Fruit fly (Drosophila melanogaster) whole organism: Measurements from ENCODE around the gene CG31109.

Experiments
- CG8478 ChIP-seq: fragments of >200 bp; optimal IDR thresholded peaks from 2 replicates; lab custom pipeline; 2018; ENCODE audit warnings: inconsistent platforms
- Dll ChIP-seq: fragments of >200 bp; optimal IDR thresholded peaks from 2 replicates; lab custom pipeline; 2017
- EcR ChIP-seq, 2 experiments: fragments of >200 bp; optimal IDR thresholded peaks; 2 replicates each; lab custom pipeline; 2017; ENCODE audit warnings: missing biosample characterization in 2 of 2, missing genetic modification characterization in 2 of 2, missing genetic modification reagents in 2 of 2
- pan ChIP-seq: fragments of >200 bp; optimal IDR thresholded peaks from 2 replicates; lab custom pipeline; 2017
- psq ChIP-seq: fragments of >200 bp; optimal IDR thresholded peaks from 2 replicates; lab custom pipeline; 2017
- usp ChIP-seq: fragments of >200 bp; optimal IDR thresholded peaks from 2 replicates; lab custom pipeline; 2017; ENCODE audit warnings: missing biosample characterization, missing genetic modification characterization, mixed read lengths

Gene CG31109

dm6 chr3R:25046023-25046422 is 8.4 kb downstream of the CG31109 start, which contains the start of gene CG11786:
Gene CG11786 (plus strand): TSS chr3R:25046323.
- TF ChIP-seq EcR (GFP tag; optimal IDR thresholded peaks at IDR 0.05; lab: Kevin White, UChicago) = no peak
- TF ChIP-seq pan = no peak
- TF ChIP-seq Dll = no peak

DNA sequence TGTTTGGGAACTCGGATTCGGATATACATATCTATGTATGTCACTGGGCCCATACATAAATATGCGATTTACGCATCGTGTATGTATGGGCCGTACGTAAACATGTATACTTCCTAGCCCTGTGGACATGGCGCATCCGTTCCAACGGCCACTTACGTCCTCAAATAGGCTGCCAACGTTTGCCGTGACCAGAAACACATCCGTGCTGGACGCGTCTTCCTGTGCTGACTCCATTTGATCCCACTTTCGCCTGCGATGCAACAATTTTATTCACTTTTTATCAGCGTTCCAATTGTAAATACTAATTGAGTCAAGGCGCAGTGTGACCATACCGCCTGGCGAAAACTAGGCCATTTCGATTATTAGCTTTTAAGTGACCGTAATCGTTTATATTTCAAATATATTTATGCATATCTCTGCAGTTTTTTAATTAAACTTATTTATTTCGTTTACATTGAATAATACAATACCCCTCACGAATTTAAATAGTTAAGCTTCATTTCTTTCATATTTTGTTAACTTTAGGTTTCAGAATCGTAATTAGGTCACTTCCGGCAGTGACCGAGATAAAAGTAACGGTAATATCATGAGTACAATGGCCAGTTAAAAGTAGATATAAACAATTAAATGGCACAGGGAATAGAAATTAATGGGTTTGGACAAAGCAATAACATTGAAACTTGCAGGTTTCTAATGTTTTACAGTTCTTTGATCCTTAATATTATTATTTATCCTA is 9.5 kb downstream of the CG31109 start, which contains the start of gene 5PtaseI:
Gene 5PtaseI, minus strand, starts transcription at position 336 of the 736 bp plus-strand sequence.
- TF ChIP-seq Dll (no peak), CG8478 (lab: Kevin White, UChicago) (no peak), EcR (GFP tag; optimal IDR thresholded peaks at IDR 0.05; lab: Kevin White, UChicago) (no peak), usp (GFP tag; lab: Kevin White, UChicago) (no peak), psq (no peak), pan (no peak)

- TF ChIP-seq CG8478 (lab: Kevin White, UChicago) (no peak), usp (GFP tag; lab: Kevin White, UChicago) (no peak), pan (no peak), EcR (GFP tag; optimal IDR thresholded peaks at IDR 0.05; lab: Kevin White, UChicago) (no peak), Dll (no peak), psq (no peak)
Observed at dm6 chr3R:25039028-25039476, 15.4 kb downstream of the CG31109 start, which contains the start of the genes Ythdf and bai. Gene Ythdf (minus strand): TSS chr3R:25039249. Gene bai (plus strand): TSS chr3R:25039374.

dm6 chr3R:25036644-25037043 is 17.8 kb downstream of the CG31109 start, which contains the start of gene CG31115:
Gene CG31115 (plus strand): TSS chr3R:25036944.
- TF ChIP-seq CG8478 (lab: Kevin White, UChicago) (no peak), psq (no peak), EcR (GFP tag; optimal IDR thresholded peaks at IDR 0.05; lab: Kevin White, UChicago) (no peak), Dll (no peak), pan (no peak), usp (GFP tag; lab: Kevin White, UChicago) (no peak)

DNA sequence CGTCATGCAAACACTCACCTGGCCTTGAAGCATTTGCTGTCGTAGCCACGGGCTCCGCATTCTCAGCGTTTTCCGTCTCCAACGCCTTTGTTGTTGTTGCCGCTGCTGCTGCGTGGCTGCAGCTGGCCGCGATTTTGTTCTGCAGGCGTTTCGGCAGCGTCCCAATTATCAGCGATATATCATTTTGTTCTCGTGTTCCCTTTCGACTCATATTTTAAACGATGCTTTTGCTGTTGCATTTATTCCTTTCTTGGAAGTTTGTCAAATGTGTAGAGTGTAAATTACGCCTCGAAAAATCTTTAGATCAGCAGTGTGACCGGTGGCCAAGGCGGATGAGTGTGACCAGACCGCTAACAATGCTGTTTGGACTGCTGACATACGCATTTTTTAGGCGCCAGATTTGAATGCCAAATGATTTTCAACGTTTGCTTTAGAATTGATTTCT is 21.3 kb downstream of the CG31109 start, which contains the start of gene Smg6:
Gene Smg6, minus strand, starts transcription at position 324 of the 445 bp plus-strand sequence.
- no peak for TF ChIP-seq CG8478 (lab: Kevin White, UChicago)
- TF ChIP-seq usp (GFP tag; lab: Kevin White, UChicago) = no peak
- TF ChIP-seq EcR (GFP tag; optimal IDR thresholded peaks at IDR 0.05; lab: Kevin White, UChicago) = no peak
- no peak for TF ChIP-seq psq
- no peak for TF ChIP-seq pan
- TF ChIP-seq Dll = no peak

DNA sequence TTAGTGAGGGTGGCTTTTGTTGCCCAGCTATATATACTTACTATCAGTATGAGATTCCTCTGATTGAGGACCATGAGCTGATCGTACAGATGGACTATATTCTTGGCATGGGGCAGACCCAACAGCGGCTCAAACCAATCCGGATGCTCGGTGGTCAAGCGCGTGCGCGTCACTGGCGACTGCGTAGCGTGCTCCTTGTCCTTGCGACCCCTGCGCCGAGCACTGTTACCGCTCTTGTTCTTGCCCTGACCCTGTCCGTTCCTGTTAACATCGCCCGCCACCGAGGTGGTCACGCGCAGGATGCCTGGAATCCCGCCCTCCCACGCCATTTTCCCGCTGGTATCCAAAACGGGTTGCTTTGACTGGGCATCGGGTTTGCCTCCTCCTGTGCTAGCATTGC is 21.8 kb downstream of the CG31109 start:
- TF ChIP-seq pan (no peak), Dll (no peak)

dm6 chr3R:25027281-25028219 is 26.9 kb downstream of the CG31109 start:
- TF ChIP-seq Dll = no peak
- no peak for TF ChIP-seq CG8478 (lab: Kevin White, UChicago)
- TF ChIP-seq psq = no peak
- TF ChIP-seq EcR (GFP tag; optimal IDR thresholded peaks at IDR 0.05; lab: Kevin White, UChicago) = no peak
- no peak for TF ChIP-seq usp (GFP tag; lab: Kevin White, UChicago)
- TF ChIP-seq pan = no peak

dm6 chr3R:25024895-25025557 is 29.4 kb downstream of the CG31109 start, which contains the start of the genes EMC6 and Hr96:
Gene EMC6 (minus strand): TSS chr3R:25025017.
Gene Hr96 (plus strand): TSS chr3R:25025235.
- TF ChIP-seq Dll = no peak
- TF ChIP-seq CG8478 (lab: Kevin White, UChicago) = no peak
- no peak for TF ChIP-seq EcR (GFP tag; optimal IDR thresholded peaks at IDR 0.05; lab: Kevin White, UChicago)
- TF ChIP-seq usp (GFP tag; lab: Kevin White, UChicago) = no peak
- TF ChIP-seq psq = no peak
- no peak for TF ChIP-seq pan

DNA sequence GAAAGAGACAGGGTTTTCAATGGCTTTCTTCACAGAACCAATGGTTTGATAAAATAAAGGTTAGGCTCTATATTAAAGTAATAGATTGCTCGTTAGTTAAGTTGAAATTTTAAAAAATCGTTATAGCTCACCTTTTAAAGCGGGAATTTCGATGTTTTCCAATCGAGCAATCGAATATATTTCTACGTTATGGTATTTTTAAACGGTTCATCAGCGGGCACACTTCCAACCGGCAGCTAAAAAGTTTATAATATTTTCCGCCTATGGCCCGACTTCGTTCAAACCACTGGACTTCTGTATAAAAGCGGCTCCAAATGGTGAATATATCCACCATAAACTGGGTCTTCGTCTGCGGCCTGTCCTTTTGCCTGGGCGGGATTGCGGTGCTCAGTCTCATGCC is 31.4 kb downstream of the CG31109 start, which contains the start of gene beta4GalT7:
Gene beta4GalT7, plus strand, starts transcription at position 201 of the 400 bp plus-strand sequence.
- TF ChIP-seq CG8478 (lab: Kevin White, UChicago) (no peak), EcR (GFP tag; optimal IDR thresholded peaks at IDR 0.05; lab: Kevin White, UChicago) (no peak), pan (no peak), psq (no peak), usp (GFP tag; lab: Kevin White, UChicago) (no peak), Dll (no peak)

dm6 chr3R:25012016-25012415 is 42.4 kb downstream of the CG31109 start:
- TF ChIP-seq psq (no peak), Dll (no peak), CG8478 (lab: Kevin White, UChicago) (no peak), EcR (GFP tag; optimal IDR thresholded peaks at IDR 0.05; lab: Kevin White, UChicago) (no peak), usp (GFP tag; lab: Kevin White, UChicago) (no peak), pan (no peak)

dm6 chr3R:25009745-25010446 is 44.6 kb downstream of the CG31109 start:
- TF ChIP-seq EcR (GFP tag; optimal IDR thresholded peaks at IDR 0.05; lab: Kevin White, UChicago) (peak in 1 of 2 experiments; percentile 90), CG8478 (lab: Kevin White, UChicago) (no peak)
